Worm (Caenorhabditis elegans): Measurements from ENCODE around the gene K05F1.1.

K05F1.1 gene

DNA sequence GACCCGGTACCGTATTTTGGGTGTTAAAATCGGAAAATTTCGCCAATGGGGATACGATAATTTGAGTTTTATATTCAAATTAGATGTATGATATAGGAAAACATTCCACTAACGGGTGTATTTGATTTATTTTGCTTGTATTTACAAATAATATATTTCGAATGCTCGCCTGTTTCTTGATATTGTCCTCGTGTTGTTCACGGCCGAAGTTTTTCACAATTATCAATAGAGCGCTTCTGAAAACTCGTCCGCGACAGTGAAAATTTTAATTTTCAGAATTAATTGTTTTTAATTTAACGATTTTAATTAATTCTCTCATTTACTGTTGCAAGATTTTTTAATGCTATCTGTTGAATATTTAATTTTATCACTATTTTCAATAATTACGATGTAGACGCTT lies 18.5 kb downstream of the K05F1.1 start (continued):
- no peak for TF ChIP-seq F49E8.2 (tag; optimal IDR thresholded peaks at IDR 0.05; ENCODE audit: insufficient read depth)

DNA sequence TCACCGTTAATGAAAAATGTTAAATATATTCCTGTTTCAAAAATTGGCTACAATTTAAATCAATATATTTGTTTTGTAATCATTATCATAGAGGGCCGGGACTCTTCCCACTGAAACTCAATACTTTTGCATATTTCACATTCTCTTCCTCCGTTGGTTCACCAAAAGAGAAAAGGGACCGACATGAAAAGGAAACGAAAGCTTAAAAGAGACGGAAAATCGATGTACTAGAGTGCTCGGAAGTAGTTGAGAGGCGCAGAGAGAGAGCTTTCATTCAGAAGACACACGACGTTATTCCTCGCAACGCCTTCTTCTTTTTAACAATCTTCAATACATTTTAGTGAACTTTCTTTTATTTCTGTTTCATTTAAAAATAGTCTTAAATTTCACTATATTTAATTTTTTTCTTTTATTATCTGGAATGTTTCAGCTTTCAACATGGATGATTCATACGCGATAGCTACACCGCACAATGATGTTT lies 19.1 kb downstream of the K05F1.1 start, which contains the start of gene ehs-1:
Gene ehs-1, plus strand, starts transcription at position 431 of the 481 bp plus-strand sequence.
- TF ChIP-seq mxl-1 (tag; optimal IDR thresholded peaks at IDR 0.05) (no peak), nfyb-1 (GFP tag; IDR thresholded peaks at IDR 0.05) (0 out of 2 replicates have a peak, but pooled peaks have one; percentile 8), athp-1 (tag; optimal IDR thresholded peaks at IDR 0.05) (no peak), hmg-1.2 (GFP tag; IDR thresholded peaks at IDR 0.05) (0 out of 2 replicates have a peak, but pooled peaks have one; percentile 4)

DNA sequence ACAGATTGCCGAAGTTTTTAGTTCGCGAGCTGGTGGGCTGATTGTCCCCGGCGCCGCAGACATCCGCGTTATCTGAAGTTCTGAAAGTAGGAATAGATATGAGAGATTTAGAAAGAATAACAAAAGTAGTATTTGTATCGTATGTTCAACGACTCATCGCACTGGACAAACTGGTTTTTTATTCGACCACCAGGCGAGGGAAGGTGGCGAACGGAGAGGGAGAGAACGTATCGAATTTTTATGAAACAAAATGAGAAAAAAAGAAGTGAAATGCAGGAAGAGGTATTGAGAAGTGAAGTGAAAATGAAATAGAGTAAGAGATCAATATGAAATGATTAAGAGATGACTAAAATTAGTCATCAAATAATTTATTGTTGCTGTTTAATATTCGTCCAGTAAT lies 26.2 kb downstream of the K05F1.1 start, which contains the start of gene tbc-2:
Gene tbc-2, minus strand, starts transcription at position 80 of the 400 bp plus-strand sequence.
- TF ChIP-seq lin-40 (tag; optimal IDR thresholded peaks at IDR 0.05) (no peak), repo-1 (tag; optimal IDR thresholded peaks at IDR 0.05) (no peak), dpff-1 (tag; optimal IDR thresholded peaks at IDR 0.05) (no peak), let-526 (GFP tag; IDR thresholded peaks at IDR 0.05) (no peak), hrde-1 (tag; optimal IDR thresholded peaks at IDR 0.05; ENCODE audit: borderline replicate concordance) (no peak), egrh-3 (GFP tag; IDR thresholded peaks at IDR 0.05) (no peak), lir-1 (GFP tag; conservative IDR thresholded peaks at IDR 0.05) (no peak), madf-8 (GFP tag; conservative IDR thresholded peaks at IDR 0.05) (no peak), ekl-4 (GFP tag; IDR thresholded peaks at IDR 0.05) (no peak), B0261.1 (tag; optimal IDR thresholded peaks at IDR 0.05) (no peak), madf-6 (GFP tag; IDR thresholded peaks at IDR 0.05) (no peak), rec-8 (tag; optimal IDR thresholded peaks at IDR 0.05) (no peak), lsy-27 (tag; optimal IDR thresholded peaks at IDR 0.05; ENCODE audit: borderline replicate concordance, insufficient read depth) (no peak), madf-3 (GFP tag; IDR thresholded peaks at IDR 0.05) (no peak)

DNA sequence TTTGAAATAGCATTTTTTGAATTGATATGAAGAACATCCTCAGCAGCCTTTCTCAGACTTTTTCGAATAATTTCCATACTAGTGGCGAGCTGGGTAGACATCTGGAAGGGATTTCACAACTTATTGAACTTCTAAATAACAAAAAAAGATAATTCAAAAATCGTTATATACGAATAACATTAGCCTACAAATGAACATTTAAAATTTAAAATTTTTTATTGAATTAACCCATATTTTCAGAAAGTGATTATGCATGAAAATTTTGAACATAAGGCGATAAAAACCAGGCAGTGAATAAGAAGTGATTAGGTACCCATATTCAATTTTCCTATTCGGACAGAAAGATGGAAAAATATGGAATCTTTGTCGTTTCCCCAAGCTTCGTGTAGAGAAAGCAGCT lies 27.3 kb downstream of the K05F1.1 start, which contains the start of gene ZK1248.11:
Gene ZK1248.11, minus strand, starts transcription at position 101 of the 400 bp plus-strand sequence.
- TF ChIP-seq ceh-40 (GFP tag; IDR thresholded peaks at IDR 0.05) (no peak), xnd-1 (tag; optimal IDR thresholded peaks at IDR 0.05) (no peak), efl-1 (GFP tag; optimal IDR thresholded peaks at IDR 0.05) (no peak), ztf-22 (GFP tag; optimal IDR thresholded peaks at IDR 0.05) (no peak), Y79H2A.3 (GFP tag; conservative IDR thresholded peaks at IDR 0.05) (no peak), C06A6.2 (GFP tag; conservative IDR thresholded peaks at IDR 0.05) (no peak), sea-2 (GFP tag; IDR thresholded peaks at IDR 0.05) (no peak), cebp-2 (GFP tag; IDR thresholded peaks at IDR 0.05) (no peak), aptf-2 (GFP tag; conservative IDR thresholded peaks at IDR 0.05) (no peak), lin-40 (tag; optimal IDR thresholded peaks at IDR 0.05) (no peak), F55B11.4 (tag; optimal IDR thresholded peaks at IDR 0.05; ENCODE audit: borderline replicate concordance, insufficient read depth) (no peak), mes-4 (tag; optimal IDR thresholded peaks at IDR 0.05) (no peak), ztf-18 (tag; optimal IDR thresholded peaks at IDR 0.05) (no peak), bed-2 (GFP tag; IDR thresholded peaks at IDR 0.05) (no peak), F37B4.10 (GFP tag; IDR thresholded peaks at IDR 0.05) (no peak), snpc-4 (GFP tag; optimal IDR thresholded peaks at IDR 0.05) (no peak), snpc-4 (tag; optimal IDR thresholded peaks at IDR 0.05) (no peak), K11D2.4 (GFP tag; IDR thresholded peaks at IDR 0.05) (no peak), atf-7 (tag; optimal IDR thresholded peaks at IDR 0.05) (no peak), dox-1 (GFP tag; IDR thresholded peaks at IDR 0.05) (no peak)

Data from whole organism, young adult.